Fruit fly (Drosophila melanogaster) whole organism, adult: Measurements from ENCODE around the gene NTPase.

Experiments
- CG11617 ChIP-seq: fragments of 200-800 bp; sonication (Bioruptor generic); optimal IDR thresholded peaks from 2 replicates; lab custom pipeline; 2017; ENCODE audit warnings: mild to moderate bottlenecking, missing biosample characterization, missing genetic modification reagents, missing genetic modification characterization
- CG12768 ChIP-seq: fragments of 200-800 bp; sonication (Bioruptor generic); optimal IDR thresholded peaks from 2 replicates; lab custom pipeline; 2017; ENCODE audit warnings: missing biosample characterization, missing genetic modification characterization, mild to moderate bottlenecking, moderate library complexity, missing genetic modification reagents
- CG14711 ChIP-seq: fragments of 200-800 bp; sonication (Bioruptor generic); optimal IDR thresholded peaks from 2 replicates; lab custom pipeline; 2018; ENCODE audit warnings: missing biosample characterization, mild to moderate bottlenecking, missing genetic modification characterization, moderate library complexity
- CG1620 ChIP-seq: fragments of 200-800 bp; sonication (Bioruptor generic); optimal IDR thresholded peaks from 2 replicates; lab custom pipeline; 2016; ENCODE audit warnings: missing biosample characterization, missing genetic modification characterization
- CG33017 ChIP-seq: fragments of 200-800 bp; sonication (Bioruptor generic); optimal IDR thresholded peaks from 2 replicates; lab custom pipeline; 2018; ENCODE audit warnings: missing biosample characterization, mild to moderate bottlenecking, missing genetic modification characterization, moderate library complexity
- CG5204 ChIP-seq: fragments of 200-800 bp; sonication (Bioruptor generic); optimal IDR thresholded peaks from 2 replicates; lab custom pipeline; 2016; ENCODE audit warnings: missing biosample characterization, missing genetic modification characterization
- CG7045 ChIP-seq: fragments of 200-800 bp; sonication (Bioruptor generic); optimal IDR thresholded peaks from 2 replicates; lab custom pipeline; 2017; ENCODE audit warnings: missing biosample characterization, mild to moderate bottlenecking, missing genetic modification characterization
- CG7101 ChIP-seq: fragments of 200-800 bp; sonication (Bioruptor generic); optimal IDR thresholded peaks from 2 replicates; lab custom pipeline; 2018; ENCODE audit warnings: missing biosample characterization, mild to moderate bottlenecking, missing genetic modification characterization, moderate library complexity
- Clk ChIP-seq: fragments of 200-800 bp; sonication (Bioruptor generic); optimal IDR thresholded peaks from 2 replicates; lab custom pipeline; 2017; ENCODE audit warnings: missing biosample characterization, missing genetic modification characterization
- Crg-1 ChIP-seq: fragments of 200-800 bp; sonication (Bioruptor generic); optimal IDR thresholded peaks from 2 replicates; lab custom pipeline; 2016; ENCODE audit warnings: missing biosample characterization, missing genetic modification characterization
- Hr96 ChIP-seq: fragments of 200-800 bp; sonication (Bioruptor generic); optimal IDR thresholded peaks from 2 replicates; lab custom pipeline; 2016; ENCODE audit warnings: missing biosample characterization, missing genetic modification characterization
- Mnt ChIP-seq: fragments of 200-800 bp; sonication (Bioruptor generic); optimal IDR thresholded peaks from 2 replicates; lab custom pipeline; 2016; ENCODE audit warnings: missing biosample characterization, mild to moderate bottlenecking, missing genetic modification characterization
- bab1 ChIP-seq: fragments of 200-800 bp; sonication (Bioruptor generic); optimal IDR thresholded peaks from 3 replicates; lab custom pipeline; 2019; ENCODE audit warnings: missing biosample characterization, mild to moderate bottlenecking, missing genetic modification characterization, moderate library complexity
- cic ChIP-seq: fragments of 200-800 bp; sonication (Bioruptor generic); optimal IDR thresholded peaks from 2 replicates; lab custom pipeline; 2017; ENCODE audit warnings: missing biosample characterization, mild to moderate bottlenecking, missing genetic modification characterization, moderate library complexity
- cnc ChIP-seq, 2 experiments: fragments of >200 bp; optimal IDR thresholded peaks; 2 replicates each; lab custom pipeline; 2017
- kay ChIP-seq: fragments of 200-800 bp; sonication (Bioruptor generic); peaks from one replicate; lab custom pipeline; 2016; ENCODE audit warnings: missing biosample characterization, missing genetic modification characterization, borderline replicate concordance
- ovo ChIP-seq: fragments of 200-800 bp; sonication (Bioruptor generic); optimal IDR thresholded peaks from 2 replicates; lab custom pipeline; 2016; ENCODE audit warnings: missing biosample characterization, missing genetic modification characterization
- pad ChIP-seq: fragments of 200-800 bp; sonication (Bioruptor generic); optimal IDR thresholded peaks from 3 replicates; lab custom pipeline; 2017; ENCODE audit warnings: missing biosample characterization, missing genetic modification characterization, mild to moderate bottlenecking, moderate library complexity, missing genetic modification reagents
- tj ChIP-seq: fragments of 200-800 bp; sonication (Bioruptor generic); optimal IDR thresholded peaks from 3 replicates; lab custom pipeline; 2017; ENCODE audit warnings: missing biosample characterization, mild to moderate bottlenecking, missing genetic modification characterization, moderate library complexity
- toe ChIP-seq: fragments of 200-800 bp; sonication (Bioruptor generic); optimal IDR thresholded peaks from 2 replicates; lab custom pipeline; 2016; ENCODE audit warnings: missing biosample characterization, missing genetic modification characterization

NTPase gene

dm6 chr2L:2885503-2886225 is at the start of gene NTPase, which contains the start of gene lilli:
Gene NTPase, minus strand, starts transcription at chr2L:2885850.
Gene lilli, plus strand, starts transcription at chr2L:2885929.
- TF ChIP-seq ovo (GFP tag; lab: Kevin White, UChicago) (peak; percentile 1), cnc (optimal IDR thresholded peaks at IDR 0.05; lab: Kevin White, UChicago) (no peak), CG5204 (GFP tag; lab: Kevin White, UChicago) (no peak), CG14711 (tag; lab: Kevin White, UChicago) (peak; percentile 24), Hr96 (GFP tag; lab: Kevin White, UChicago) (no peak), bab1 (GFP tag; lab: Kevin White, UChicago) (peak; percentile 58), Mnt (GFP tag; lab: Kevin White, UChicago) (peak; percentile 3), CG33017 (no peak), toe (GFP tag; lab: Kevin White, UChicago) (no peak), CG12768 (GFP tag; lab: Kevin White, UChicago) (peak; percentile 42), Crg-1 (GFP tag; lab: Kevin White, UChicago) (peak; percentile 57), CG7045 (GFP tag; lab: Kevin White, UChicago) (no peak), kay (GFP tag; lab: Kevin White, UChicago) (peak; percentile 42), pad (GFP tag; lab: Kevin White, UChicago) (peak; percentile 47), tj (GFP tag; lab: Kevin White, UChicago) (no peak), CG11617 (GFP tag; lab: Kevin White, UChicago) (peak; percentile 0), cic (GFP tag; lab: Kevin White, UChicago) (peak; percentile 76), Clk (GFP tag; lab: Kevin White, UChicago) (no peak), CG7101 (peak; percentile 44), CG1620 (GFP tag; lab: Kevin White, UChicago) (peak; percentile 11)

- TF ChIP-seq CG33017 (no peak), tj (GFP tag; lab: Kevin White, UChicago) (peak; percentile 17), CG1620 (GFP tag; lab: Kevin White, UChicago) (no peak), CG7101 (no peak)
Observed at dm6 chr2L:2931555-2932131, 46.0 kb upstream of the NTPase start.

dm6 chr2L:2930646-2931045 is 45.0 kb upstream of the NTPase start:
- TF ChIP-seq CG7101 (no peak), toe (GFP tag; lab: Kevin White, UChicago) (no peak), CG1620 (GFP tag; lab: Kevin White, UChicago) (no peak), CG14711 (tag; lab: Kevin White, UChicago) (no peak), cnc (optimal IDR thresholded peaks at IDR 0.05; lab: Kevin White, UChicago) (no peak), kay (GFP tag; lab: Kevin White, UChicago) (no peak)

dm6 chr2L:2924266-2924801 is 38.7 kb upstream of the NTPase start:
- TF ChIP-seq CG7101: peak; percentile 76
- peak; percentile 60 for TF ChIP-seq Clk (GFP tag; lab: Kevin White, UChicago)
- peak; percentile 70 for TF ChIP-seq Mnt (GFP tag; lab: Kevin White, UChicago)
- peak; percentile 88 for TF ChIP-seq cic (GFP tag; lab: Kevin White, UChicago)
- TF ChIP-seq cnc (optimal IDR thresholded peaks at IDR 0.05; lab: Kevin White, UChicago): no peak
- TF ChIP-seq kay (GFP tag; lab: Kevin White, UChicago): peak; percentile 99
- peak; percentile 29 for TF ChIP-seq Hr96 (GFP tag; lab: Kevin White, UChicago)
- TF ChIP-seq pad (GFP tag; lab: Kevin White, UChicago): no peak
- TF ChIP-seq CG11617 (GFP tag; lab: Kevin White, UChicago): peak; percentile 79
- peak; percentile 75 for TF ChIP-seq ovo (GFP tag; lab: Kevin White, UChicago)
- peak; percentile 74 for TF ChIP-seq CG33017
- TF ChIP-seq CG5204 (GFP tag; lab: Kevin White, UChicago): peak; percentile 59
- peak; percentile 73 for TF ChIP-seq tj (GFP tag; lab: Kevin White, UChicago)
- peak; percentile 36 for TF ChIP-seq CG1620 (GFP tag; lab: Kevin White, UChicago)
- TF ChIP-seq toe (GFP tag; lab: Kevin White, UChicago): peak; percentile 53
- TF ChIP-seq CG14711 (tag; lab: Kevin White, UChicago): peak; percentile 39
- peak; percentile 60 for TF ChIP-seq CG7045 (GFP tag; lab: Kevin White, UChicago)
- peak; percentile 86 for TF ChIP-seq CG12768 (GFP tag; lab: Kevin White, UChicago)
- TF ChIP-seq Crg-1 (GFP tag; lab: Kevin White, UChicago): peak; percentile 85
- TF ChIP-seq bab1 (GFP tag; lab: Kevin White, UChicago): no peak

- TF ChIP-seq pad (GFP tag; lab: Kevin White, UChicago) (no peak), cnc (optimal IDR thresholded peaks at IDR 0.05; lab: Kevin White, UChicago) (no peak), CG12768 (GFP tag; lab: Kevin White, UChicago) (no peak)
Observed at dm6 chr2L:2920641-2921040, 35.0 kb upstream of the NTPase start.

- TF ChIP-seq CG11617 (GFP tag; lab: Kevin White, UChicago): no peak
- TF ChIP-seq CG5204 (GFP tag; lab: Kevin White, UChicago): no peak
- no peak for TF ChIP-seq tj (GFP tag; lab: Kevin White, UChicago)
- TF ChIP-seq cnc (optimal IDR thresholded peaks at IDR 0.05; lab: Kevin White, UChicago): no peak
- no peak for TF ChIP-seq kay (GFP tag; lab: Kevin White, UChicago)
- TF ChIP-seq CG14711 (tag; lab: Kevin White, UChicago): no peak
- no peak for TF ChIP-seq CG1620 (GFP tag; lab: Kevin White, UChicago)
- TF ChIP-seq toe (GFP tag; lab: Kevin White, UChicago): no peak
- no peak for TF ChIP-seq cic (GFP tag; lab: Kevin White, UChicago)
- TF ChIP-seq CG7045 (GFP tag; lab: Kevin White, UChicago): no peak
- TF ChIP-seq Crg-1 (GFP tag; lab: Kevin White, UChicago): no peak
- TF ChIP-seq ovo (GFP tag; lab: Kevin White, UChicago): no peak
- TF ChIP-seq Mnt (GFP tag; lab: Kevin White, UChicago): no peak
- TF ChIP-seq CG7101: no peak
- no peak for TF ChIP-seq Clk (GFP tag; lab: Kevin White, UChicago)
- no peak for TF ChIP-seq pad (GFP tag; lab: Kevin White, UChicago)
- no peak for TF ChIP-seq CG12768 (GFP tag; lab: Kevin White, UChicago)
Observed at dm6 chr2L:2910957-2911356, 25.3 kb upstream of the NTPase start.
